Worm (Caenorhabditis elegans) whole organism, L1 larva: ENCODE results near the gene F42H10.3.

ENCODE experiments used
- C04F5.9 ChIP-seq: sonication (generic microtip); optimal IDR thresholded peaks from 2 replicates; lab custom pipeline; 2016; ENCODE audit warnings: missing genetic modification characterization, missing compliant biosample characterization
- C16A3.4 ChIP-seq: fragments of 150-350 bp; optimal IDR thresholded peaks from 2 replicates; lab custom pipeline; 2014; ENCODE audit warnings: missing biosample characterization, missing genetic modification characterization
- C34B4.2 ChIP-seq: sonication (generic microtip); optimal IDR thresholded peaks from 2 replicates; lab custom pipeline; 2017; ENCODE audit warnings: mild to moderate bottlenecking, missing genetic modification characterization, missing compliant biosample characterization
- F16B12.6 ChIP-seq: fragments of 150-350 bp; optimal IDR thresholded peaks from 2 replicates; lab custom pipeline; 2014; ENCODE audit warnings: missing biosample characterization, missing genetic modification characterization
- Y116A8C.19 ChIP-seq: sonication (generic microtip); optimal IDR thresholded peaks from 2 replicates; lab custom pipeline; 2016; ENCODE audit warnings: missing compliant biosample characterization, missing genetic modification characterization, borderline replicate concordance
- aly-2 ChIP-seq: fragments of 150-350 bp; optimal IDR thresholded peaks from 2 replicates; lab custom pipeline; 2014; ENCODE audit warnings: missing biosample characterization, missing genetic modification characterization
- ama-1 ChIP-seq: fragments of 150-350 bp; optimal IDR thresholded peaks from 2 replicates; lab custom pipeline; 2014
- blmp-1 ChIP-seq: fragments of 150-350 bp; optimal IDR thresholded peaks from 2 replicates; lab custom pipeline; 2014; ENCODE audit warnings: missing biosample characterization, missing genetic modification characterization
- ceh-63 ChIP-seq: fragments of 200-800 bp; sonication (Bioruptor generic); optimal IDR thresholded peaks from 2 replicates; lab custom pipeline; 2018; ENCODE audit warnings: mild to moderate bottlenecking, missing genetic modification characterization, missing compliant biosample characterization
- ceh-8 ChIP-seq: fragments of 200-800 bp; sonication (Bioruptor generic); optimal IDR thresholded peaks from 2 replicates; lab custom pipeline; 2018; ENCODE audit warnings: mild to moderate bottlenecking, missing genetic modification characterization, moderate library complexity, missing compliant biosample characterization
- dsc-1 ChIP-seq: sonication (generic microtip); optimal IDR thresholded peaks from 2 replicates; lab custom pipeline; 2016; ENCODE audit warnings: mild to moderate bottlenecking, missing genetic modification characterization, missing compliant biosample characterization
- efl-3 ChIP-seq: fragments of 200-800 bp; sonication (Bioruptor generic); optimal IDR thresholded peaks from 2 replicates; lab custom pipeline; 2018; ENCODE audit warnings: mild to moderate bottlenecking, missing genetic modification characterization, missing compliant biosample characterization
- egl-13 ChIP-seq: sonication (generic microtip); optimal IDR thresholded peaks from 2 replicates; lab custom pipeline; 2016; ENCODE audit warnings: missing genotype, missing genetic modification reagents, missing genetic modification characterization, missing compliant biosample characterization
- elt-2 ChIP-seq: sonication (generic microtip); optimal IDR thresholded peaks from 2 replicates; lab custom pipeline; 2016; ENCODE audit warnings: missing genetic modification characterization, mild to moderate bottlenecking, inconsistent platforms, missing compliant biosample characterization, missing genetic modification reagents
- elt-3 ChIP-seq, 6 experiments: fragments of 150-350 bp in 1 of 6; sonication (generic microtip); optimal IDR thresholded peaks; 2 replicates each; lab custom pipeline; 2017 to 2018; ENCODE audit warnings: missing biosample characterization in 6 of 6, missing genetic modification characterization in 6 of 6, inconsistent platforms in 1 of 6
- ets-5 ChIP-seq: fragments of 200-800 bp; sonication (Bioruptor generic); IDR thresholded peaks from 2 replicates; pipeline ENCODE4 v1.3.6; 2022; ENCODE audit warnings: missing genetic modification characterization, missing compliant biosample characterization
- fkh-10 ChIP-seq: sonication (generic microtip); optimal IDR thresholded peaks from 2 replicates; lab custom pipeline; 2017; ENCODE audit warnings: missing biosample characterization, missing genetic modification reagents, missing genetic modification characterization
- fkh-4 ChIP-seq: sonication (generic microtip); optimal IDR thresholded peaks from 2 replicates; lab custom pipeline; 2016; ENCODE audit warnings: missing compliant biosample characterization, missing genetic modification characterization, borderline replicate concordance
- fos-1 ChIP-seq: fragments of 150-350 bp; optimal IDR thresholded peaks from 2 replicates; lab custom pipeline; 2014; ENCODE audit warnings: missing biosample characterization, missing genetic modification characterization
- hlh-17 ChIP-seq: fragments of 200-800 bp; sonication (Bioruptor generic); optimal IDR thresholded peaks from 2 replicates; lab custom pipeline; 2018; ENCODE audit warnings: missing genetic modification characterization, mild to moderate bottlenecking, missing compliant biosample characterization, moderate library complexity, borderline replicate concordance
- hlh-4 ChIP-seq: sonication (generic microtip); optimal IDR thresholded peaks from 2 replicates; lab custom pipeline; 2016; ENCODE audit warnings: mild to moderate bottlenecking, missing genetic modification characterization, missing compliant biosample characterization
- irx-1 ChIP-seq: sonication (generic microtip); optimal IDR thresholded peaks from 2 replicates; lab custom pipeline; 2016; ENCODE audit warnings: missing genetic modification characterization, missing compliant biosample characterization
- isw-1 ChIP-seq: fragments of 200-800 bp; sonication (Bioruptor generic); IDR thresholded peaks from 2 replicates; pipeline ENCODE4 v1.3.6; 2022; ENCODE audit warnings: missing genetic modification characterization, missing compliant biosample characterization
- jun-1 ChIP-seq: fragments of 150-350 bp; optimal IDR thresholded peaks from 2 replicates; lab custom pipeline; 2014; ENCODE audit warnings: missing biosample characterization, missing genetic modification reagents, missing genetic modification characterization
- lin-13 ChIP-seq: fragments of 150-350 bp; optimal IDR thresholded peaks from 2 replicates; lab custom pipeline; 2014; ENCODE audit warnings: missing biosample characterization, missing genetic modification reagents, missing genetic modification characterization
- lin-14 ChIP-seq: fragments of 200-800 bp; sonication (Bioruptor generic); optimal IDR thresholded peaks from 2 replicates; lab custom pipeline; 2018; ENCODE audit warnings: mild to moderate bottlenecking, missing genetic modification characterization, moderate library complexity, missing compliant biosample characterization
- lin-15B ChIP-seq: fragments of 150-350 bp; sonication (generic microtip); optimal IDR thresholded peaks from 3 replicates; lab custom pipeline; 2014; ENCODE audit warnings: missing biosample characterization, missing genetic modification characterization
- lin-39 ChIP-seq: fragments of 150-350 bp; optimal IDR thresholded peaks from 2 replicates; lab custom pipeline; 2014; ENCODE audit warnings: missing biosample characterization, missing genetic modification reagents, missing genetic modification characterization
- mef-2 ChIP-seq: fragments of 150-350 bp; optimal IDR thresholded peaks from 2 replicates; lab custom pipeline; 2014; ENCODE audit warnings: missing biosample characterization, missing genetic modification characterization
- nhr-19 ChIP-seq: fragments of 200-800 bp; sonication (Bioruptor generic); conservative IDR thresholded peaks from 2 replicates; pipeline ENCODE4 v1.3.6; 2022; ENCODE audit warnings: missing genetic modification characterization, missing compliant biosample characterization
- nhr-71 ChIP-seq: sonication (generic microtip); optimal IDR thresholded peaks from 2 replicates; lab custom pipeline; 2016; ENCODE audit warnings: mild to moderate bottlenecking, missing genetic modification characterization, moderate library complexity, missing compliant biosample characterization
- nhr-77 ChIP-seq: fragments of 150-350 bp; optimal IDR thresholded peaks from 2 replicates; lab custom pipeline; 2014; ENCODE audit warnings: missing biosample characterization, missing genetic modification characterization
- nhr-85 ChIP-seq: sonication (generic microtip); peaks from one replicate; lab custom pipeline; 2016; ENCODE audit warnings: missing genetic modification characterization, inconsistent platforms, missing compliant biosample characterization
- pax-3 ChIP-seq: fragments of 200-800 bp; sonication (Bioruptor generic); optimal IDR thresholded peaks from 2 replicates; lab custom pipeline; 2018; ENCODE audit warnings: mild to moderate bottlenecking, missing genetic modification characterization, moderate library complexity, missing compliant biosample characterization
- pqm-1 ChIP-seq: sonication (generic microtip); optimal IDR thresholded peaks from 3 replicates; lab custom pipeline; 2017; ENCODE audit warnings: missing biosample characterization, missing genetic modification characterization
- skn-1 ChIP-seq: fragments of 150-350 bp; optimal IDR thresholded peaks from 2 replicates; lab custom pipeline; 2014; ENCODE audit warnings: missing biosample characterization, missing genetic modification characterization
- snpc-4 ChIP-seq: fragments of 150-350 bp; optimal IDR thresholded peaks from 2 replicates; lab custom pipeline; 2014; ENCODE audit warnings: missing biosample characterization, missing genetic modification characterization
- snu-23 ChIP-seq: sonication (generic microtip); optimal IDR thresholded peaks from 2 replicates; lab custom pipeline; 2016; ENCODE audit warnings: missing genetic modification characterization, missing compliant biosample characterization
- sox-4 ChIP-seq: sonication (generic microtip); optimal IDR thresholded peaks from 2 replicates; lab custom pipeline; 2016; ENCODE audit warnings: missing genetic modification characterization, missing compliant biosample characterization
- sptf-1 ChIP-seq: fragments of 150-350 bp; optimal IDR thresholded peaks from 2 replicates; lab custom pipeline; 2014; ENCODE audit warnings: missing biosample characterization, missing genetic modification characterization
- sup-37 ChIP-seq: fragments of 200-800 bp; sonication (Bioruptor generic); optimal IDR thresholded peaks from 2 replicates; lab custom pipeline; 2018; ENCODE audit warnings: mild to moderate bottlenecking, missing genetic modification characterization, missing compliant biosample characterization
- tbx-2 ChIP-seq: sonication (generic microtip); optimal IDR thresholded peaks from 2 replicates; lab custom pipeline; 2016; ENCODE audit warnings: missing genetic modification characterization, missing compliant biosample characterization
- unc-30 ChIP-seq: sonication (generic microtip); optimal IDR thresholded peaks from 2 replicates; lab custom pipeline; 2017; ENCODE audit warnings: missing biosample characterization, missing genetic modification characterization
- zip-4 ChIP-seq: fragments of 200-800 bp; sonication (Bioruptor generic); optimal IDR thresholded peaks from 2 replicates; lab custom pipeline; 2018; ENCODE audit warnings: mild to moderate bottlenecking, missing genetic modification characterization, moderate library complexity, missing compliant biosample characterization
- ztf-11 ChIP-seq, 2 experiments: sonication (generic microtip); optimal IDR thresholded peaks; 2 replicates each; lab custom pipeline; 2016 to 2017; ENCODE audit warnings: missing genetic modification characterization in 2 of 2, missing biosample characterization in 1 of 2, missing compliant biosample characterization in 1 of 2

The F42H10.3 gene

ce11 chrIII:8467520-8467919 is 16.4 kb upstream of the F42H10.3 start:
- TF ChIP-seq nhr-71 = no peak
- TF ChIP-seq dsc-1 (tag; lab: Kevin White, UChicago) = peak; percentile 51
- TF ChIP-seq snu-23 (GFP tag; lab: Kevin White, UChicago) = no peak

ce11 chrIII:8473292-8473691 is 10.7 kb upstream of the F42H10.3 start:
- TF ChIP-seq fkh-10 (GFP tag; lab: Kevin White, UChicago) = no peak
- TF ChIP-seq sox-4 (tag; lab: Kevin White, UChicago) = no peak
- no peak for TF ChIP-seq snpc-4 (tag; lab: Kevin White, UChicago)
- TF ChIP-seq mef-2 (tag; lab: Kevin White, UChicago) = no peak
- TF ChIP-seq elt-3 (tag; optimal IDR thresholded peaks at IDR 0.05; lab: Kevin White, UChicago) = no peak
- no peak for TF ChIP-seq fos-1 (tag; lab: Kevin White, UChicago)
- no peak for TF ChIP-seq aly-2
- no peak for TF ChIP-seq C34B4.2 (tag; lab: Kevin White, UChicago)
- no peak for TF ChIP-seq efl-3 (GFP tag; lab: Kevin White, UChicago)
- no peak for TF ChIP-seq ceh-63 (GFP tag; lab: Kevin White, UChicago)
- no peak for TF ChIP-seq ceh-8 (GFP tag; lab: Kevin White, UChicago)
- no peak for TF ChIP-seq C16A3.4 (tag; lab: Kevin White, UChicago)

- TF ChIP-seq pqm-1 (tag; lab: Kevin White, UChicago) = peak; percentile 15
- TF ChIP-seq hlh-4 (tag; lab: Kevin White, UChicago) = no peak
- TF ChIP-seq elt-2 (tag; lab: Kevin White, UChicago) = peak; percentile 73
- no peak for TF ChIP-seq skn-1 (tag; lab: Kevin White, UChicago)
- TF ChIP-seq ets-5 (GFP tag; lab: Robert Waterston, UW) = no peak
- no peak for TF ChIP-seq nhr-77
- TF ChIP-seq tbx-2 (tag; lab: Kevin White, UChicago) = no peak
- no peak for TF ChIP-seq lin-15B (tag; lab: Kevin White, UChicago)
- no peak for TF ChIP-seq pax-3 (tag; lab: Kevin White, UChicago)
These were observed 4.6 kb upstream of the F42H10.3 start for ce11 chrIII:8479322-8479864.

- TF ChIP-seq irx-1 (tag; lab: Kevin White, UChicago) = no peak
- TF ChIP-seq jun-1 (tag; lab: Kevin White, UChicago) = no peak
- no peak for TF ChIP-seq hlh-17 (GFP tag; lab: Kevin White, UChicago)
- TF ChIP-seq Y116A8C.19 (tag; lab: Kevin White, UChicago) = no peak
- no peak for TF ChIP-seq ama-1 (lab: Kevin White, UChicago)
- TF ChIP-seq tbx-2 (tag; lab: Kevin White, UChicago) = no peak
- TF ChIP-seq C04F5.9 (tag; lab: Kevin White, UChicago) = no peak
- TF ChIP-seq unc-30 (tag; lab: Kevin White, UChicago) = no peak
- no peak for TF ChIP-seq isw-1
- TF ChIP-seq sptf-1 (tag; lab: Kevin White, UChicago) = no peak
- TF ChIP-seq sup-37 (GFP tag; lab: Kevin White, UChicago) = no peak
- no peak for TF ChIP-seq elt-3 (tag; optimal IDR thresholded peaks at IDR 0.05; lab: Kevin White, UChicago)
- TF ChIP-seq blmp-1 (tag; lab: Kevin White, UChicago) = no peak
These were observed 3.6 kb upstream of the F42H10.3 start, which contains the start of gene F42H10.6 for ce11 chrIII:8480355-8480754. Gene F42H10.6, minus strand, starts transcription at chrIII:8480455.

ce11 chrIII:8490254-8490653 is 6.3 kb downstream of the F42H10.3 start, which contains the start of the genes ess-2 and F42H10.2:
Gene ess-2, minus strand, starts transcription at chrIII:8490352.
Gene F42H10.2, plus strand, starts transcription at chrIII:8490620.
- TF ChIP-seq hlh-4 (tag; lab: Kevin White, UChicago) (no peak), sup-37 (GFP tag; lab: Kevin White, UChicago) (no peak), Y116A8C.19 (tag; lab: Kevin White, UChicago) (no peak), nhr-71 (peak; percentile 53), lin-14 (GFP tag; lab: Kevin White, UChicago) (peak; percentile 49), fkh-4 (tag; lab: Kevin White, UChicago) (no peak), ztf-11 (tag; optimal IDR thresholded peaks at IDR 0.05; lab: Kevin White, UChicago) (no peak), egl-13 (tag; lab: Kevin White, UChicago) (no peak), nhr-85 (tag; lab: Kevin White, UChicago) (no peak), C04F5.9 (tag; lab: Kevin White, UChicago) (no peak), lin-39 (no peak), nhr-19 (GFP tag; lab: Robert Waterston, UW) (no peak), zip-4 (peak; percentile 83), lin-13 (GFP tag; lab: Kevin White, UChicago) (peak; percentile 50), F16B12.6 (no peak), sptf-1 (tag; lab: Kevin White, UChicago) (no peak), ets-5 (GFP tag; lab: Robert Waterston, UW) (no peak)
